Fruit fly (Drosophila melanogaster): ENCODE data around the gene Rbp9.

dm6 chr2L:2935704-2936103 is 18.9 kb upstream of the Rbp9 start:
- no peak for TF ChIP-seq CTCF (optimal IDR thresholded peaks at IDR 0.05)
- no peak for TF ChIP-seq CG8478 (optimal IDR thresholded peaks at IDR 0.05)

All from S2 (cell line).